Worm (Caenorhabditis elegans): ENCODE results near the gene mrps-22.

The mrps-22 gene

DNA sequence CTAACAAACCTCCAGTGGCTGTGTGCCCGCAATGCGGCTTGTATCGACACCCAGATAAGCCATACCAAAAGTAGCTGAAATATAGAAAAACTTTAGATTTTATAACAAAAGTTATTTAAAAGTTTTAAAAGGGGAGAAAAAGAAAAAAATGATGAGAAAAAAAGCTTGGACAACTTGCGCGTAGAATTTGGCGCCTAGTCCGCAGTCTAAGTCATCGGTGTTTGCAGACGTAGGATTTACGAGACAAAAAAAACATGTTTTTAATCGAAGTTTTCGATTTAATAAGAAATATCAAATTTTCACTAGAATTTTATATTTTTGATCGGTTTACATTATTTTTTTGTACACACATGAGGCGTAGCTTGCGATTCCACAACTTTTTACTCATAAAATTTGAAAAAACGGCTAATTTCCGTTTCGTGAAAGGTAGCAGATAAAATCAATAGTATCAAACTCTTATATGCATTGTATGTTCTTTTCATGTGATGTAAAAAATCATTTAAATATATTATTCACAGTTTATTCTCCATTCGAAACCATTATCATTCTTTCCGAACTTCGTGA is 40.4 kb upstream of the mrps-22 start, which contains the start of gene pro-1 (continued):
- TF ChIP-seq lsy-2 (tag; optimal IDR thresholded peaks at IDR 0.05) = peak; percentile 47 to 91
- no peak for TF ChIP-seq daf-12 (tag; optimal IDR thresholded peaks at IDR 0.05)
- TF ChIP-seq unc-39 (tag; optimal IDR thresholded peaks at IDR 0.05) = no peak
- peak; percentile 6 for TF ChIP-seq lin-13 (GFP tag; optimal IDR thresholded peaks at IDR 0.05)
- peak; percentile 62 for TF ChIP-seq rbr-2 (tag; optimal IDR thresholded peaks at IDR 0.05)
- peak; percentile 75; the same call in 1 of the 2 replicates for TF ChIP-seq dmd-9 (GFP tag; IDR thresholded peaks at IDR 0.05)
- no peak for TF ChIP-seq ztf-11 (tag; optimal IDR thresholded peaks at IDR 0.05)
- TF ChIP-seq nhr-41 (GFP tag; IDR thresholded peaks at IDR 0.05) = peak; percentile 66; the same call in 1 of the 2 replicates
- TF ChIP-seq tag-97 (GFP tag; IDR thresholded peaks at IDR 0.05) = peak; percentile 72; the same call in 1 of the 2 replicates
- no peak for TF ChIP-seq ces-1 (GFP tag; optimal IDR thresholded peaks at IDR 0.05)
- TF ChIP-seq ceh-44 (GFP tag; IDR thresholded peaks at IDR 0.05) = no peak
- TF ChIP-seq ceh-62 (tag; optimal IDR thresholded peaks at IDR 0.05) = no peak
- peak; percentile 54 for TF ChIP-seq dmd-6 (GFP tag; IDR thresholded peaks at IDR 0.05)
- TF ChIP-seq Y48G9A.11 (GFP tag; IDR thresholded peaks at IDR 0.05) = peak; percentile 56; the same call in 1 of the 2 replicates
- peak; percentile 12 for TF ChIP-seq gei-8 (GFP tag; optimal IDR thresholded peaks at IDR 0.05)
- no peak for TF ChIP-seq aha-1 (tag)
- peak; percentile 96 for TF ChIP-seq ctbp-1 (GFP tag; IDR thresholded peaks at IDR 0.05)

DNA sequence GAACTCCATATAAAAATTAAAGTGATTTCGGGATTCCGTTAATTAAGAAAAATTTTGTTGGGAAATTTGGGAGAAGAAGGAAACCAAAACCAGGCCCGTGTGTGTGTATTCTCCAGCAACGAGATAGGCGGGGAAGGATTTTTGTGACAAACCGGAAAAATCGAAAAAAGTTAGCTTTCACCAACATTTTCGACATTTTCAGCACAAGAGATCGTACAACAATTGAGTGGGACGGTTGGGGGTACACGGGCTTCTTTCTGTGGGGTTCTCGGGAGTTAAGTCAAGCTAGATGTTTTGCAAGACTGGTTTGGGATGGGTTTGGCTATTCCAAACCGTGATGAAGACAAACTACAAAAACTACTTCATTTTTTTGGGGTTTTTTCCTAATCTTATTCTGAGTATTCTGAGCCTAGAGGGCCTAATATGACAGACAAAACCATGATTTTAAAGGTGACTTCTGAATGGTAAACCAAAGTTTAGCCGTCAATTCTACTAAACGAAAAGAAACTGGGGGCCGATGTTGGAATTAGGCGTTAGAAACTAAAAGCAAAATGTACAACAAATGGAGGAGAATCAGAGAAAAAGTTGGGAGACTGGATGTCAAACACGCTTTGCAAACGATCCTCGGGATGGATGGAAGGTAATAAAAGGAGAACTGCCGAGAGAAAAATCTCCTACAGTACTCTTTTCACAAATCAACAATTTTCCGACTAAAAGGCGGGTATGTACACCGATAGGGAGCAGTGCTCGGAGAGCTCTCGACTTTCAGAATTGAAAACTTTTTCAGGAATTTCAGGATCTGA is 39.6 kb upstream of the mrps-22 start:
- peak; percentile 52 for TF ChIP-seq lin-29 (GFP tag; IDR thresholded peaks at IDR 0.05)
- no peak for TF ChIP-seq pqm-1 (tag; optimal IDR thresholded peaks at IDR 0.05)
- peak; percentile 42; the same call in 1 of the 2 replicates for TF ChIP-seq saeg-2 (GFP tag; IDR thresholded peaks at IDR 0.05)
- peak in 1 of 2 experiments; percentile 29 for TF ChIP-seq lsy-2 (tag; optimal IDR thresholded peaks at IDR 0.05)
- TF ChIP-seq nhr-6 (tag; optimal IDR thresholded peaks at IDR 0.05) = peak; percentile 4
- peak; percentile 7 for TF ChIP-seq nhr-48 (tag; optimal IDR thresholded peaks at IDR 0.05)
- no peak for TF ChIP-seq ceh-62 (tag; optimal IDR thresholded peaks at IDR 0.05)
- TF ChIP-seq unc-62 (GFP tag; optimal IDR thresholded peaks at IDR 0.05 in 1 of 2) = peak in 1 of 2 experiments; percentile 72
- TF ChIP-seq unc-62 (tag; optimal IDR thresholded peaks at IDR 0.05) = no peak
- TF ChIP-seq daf-19 (GFP tag; conservative IDR thresholded peaks at IDR 0.05) = peak; percentile 70; the same call in 1 of the 2 replicates
- TF ChIP-seq spr-3 (GFP tag; optimal IDR thresholded peaks at IDR 0.05) = peak; percentile 36
- TF ChIP-seq php-3 (GFP tag; IDR thresholded peaks at IDR 0.05) = peak; percentile 51; the same call in 1 of the 2 replicates
- TF ChIP-seq mdt-29 (GFP tag; IDR thresholded peaks at IDR 0.05) = peak; percentile 21; the same call in 1 of the 2 replicates
- TF ChIP-seq sdz-12 (GFP tag; optimal IDR thresholded peaks at IDR 0.05) = peak; percentile 38
- TF ChIP-seq lir-3 (tag; optimal IDR thresholded peaks at IDR 0.05) = no peak
- no peak for TF ChIP-seq lin-15B (tag; optimal IDR thresholded peaks at IDR 0.05)
- TF ChIP-seq mep-1 (tag; optimal IDR thresholded peaks at IDR 0.05) = peak; percentile 53
- no peak for TF ChIP-seq zip-2 (tag; optimal IDR thresholded peaks at IDR 0.05)
- peak; percentile 55; the same call in 1 of the 2 replicates for TF ChIP-seq ZK337.2 (GFP tag; IDR thresholded peaks at IDR 0.05)
- TF ChIP-seq nhr-42 (GFP tag; IDR thresholded peaks at IDR 0.05) = no peak
- TF ChIP-seq gei-8 (GFP tag; optimal IDR thresholded peaks at IDR 0.05) = peak; percentile 1
- TF ChIP-seq Y5F2A.4 (GFP tag; optimal IDR thresholded peaks at IDR 0.05) = no peak
- TF ChIP-seq D1046.2 (GFP tag; IDR thresholded peaks at IDR 0.05) = peak; percentile 57; the same call in 1 of the 2 replicates
- no peak for TF ChIP-seq nhr-111 (GFP tag; optimal IDR thresholded peaks at IDR 0.05)
- peak; percentile 21 for TF ChIP-seq mes-2 (tag; optimal IDR thresholded peaks at IDR 0.05; ENCODE audit: poor library complexity, severe bottlenecking)
- peak; percentile 90 for TF ChIP-seq ama-1 (optimal IDR thresholded peaks at IDR 0.05)
- TF ChIP-seq arid-1 (GFP tag; conservative IDR thresholded peaks at IDR 0.05) = peak; percentile 66; the same call in 1 of the 2 replicates
- peak; percentile 88 for TF ChIP-seq aha-1 (tag)
- no peak for TF ChIP-seq hlh-11 (tag; optimal IDR thresholded peaks at IDR 0.05)
- TF ChIP-seq madf-5 (GFP tag; IDR thresholded peaks at IDR 0.05) = peak; percentile 3 to 47; a peak in 2 of 4 replicates
- TF ChIP-seq dmd-8 (GFP tag; IDR thresholded peaks at IDR 0.05) = 0 out of 2 replicates have a peak, but pooled peaks have one; percentile 61
- no peak for TF ChIP-seq daf-16 (GFP tag; optimal IDR thresholded peaks at IDR 0.05)
- TF ChIP-seq daf-16 (tag; optimal IDR thresholded peaks at IDR 0.05) = peak; percentile 17
- no peak for TF ChIP-seq jun-1 (tag; optimal IDR thresholded peaks at IDR 0.05)
- peak; percentile 72 for TF ChIP-seq nhr-25 (tag; optimal IDR thresholded peaks at IDR 0.05; ENCODE audit: borderline replicate concordance, insufficient read depth)

All from whole organism, L4 larva.